Worm (Caenorhabditis elegans): ENCODE results near the gene fut-3.

DNA sequence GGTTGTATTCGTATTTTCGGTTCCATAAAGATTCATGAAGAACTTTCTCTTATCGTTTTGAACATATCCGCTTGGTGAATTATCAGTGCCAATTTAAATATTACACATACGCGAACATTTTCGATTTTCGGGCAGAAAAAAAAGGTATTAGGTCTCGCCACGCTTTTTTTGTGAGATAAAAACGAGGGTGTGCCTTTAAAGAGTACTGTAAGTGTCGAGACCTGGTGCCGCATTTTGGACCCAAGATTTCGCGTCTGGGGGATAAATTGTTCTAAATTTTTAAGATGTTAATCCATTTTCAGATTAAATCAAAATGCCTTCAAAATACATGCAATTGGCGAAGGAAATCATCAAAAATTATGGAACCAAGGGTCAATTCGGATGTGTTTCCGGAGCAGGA lies 34.3 kb upstream of the fut-3 start, which contains the start of gene C25H3.3:
- TF ChIP-seq fos-1 (tag; optimal IDR thresholded peaks at IDR 0.05) (no peak), ama-1 (optimal IDR thresholded peaks at IDR 0.05) (no peak), fkh-10 (GFP tag; optimal IDR thresholded peaks at IDR 0.05) (no peak), nhr-237 (tag; optimal IDR thresholded peaks at IDR 0.05) (no peak)
